Fruit fly (Drosophila melanogaster): ENCODE measurements around the gene mtg.

Gene mtg

DNA sequence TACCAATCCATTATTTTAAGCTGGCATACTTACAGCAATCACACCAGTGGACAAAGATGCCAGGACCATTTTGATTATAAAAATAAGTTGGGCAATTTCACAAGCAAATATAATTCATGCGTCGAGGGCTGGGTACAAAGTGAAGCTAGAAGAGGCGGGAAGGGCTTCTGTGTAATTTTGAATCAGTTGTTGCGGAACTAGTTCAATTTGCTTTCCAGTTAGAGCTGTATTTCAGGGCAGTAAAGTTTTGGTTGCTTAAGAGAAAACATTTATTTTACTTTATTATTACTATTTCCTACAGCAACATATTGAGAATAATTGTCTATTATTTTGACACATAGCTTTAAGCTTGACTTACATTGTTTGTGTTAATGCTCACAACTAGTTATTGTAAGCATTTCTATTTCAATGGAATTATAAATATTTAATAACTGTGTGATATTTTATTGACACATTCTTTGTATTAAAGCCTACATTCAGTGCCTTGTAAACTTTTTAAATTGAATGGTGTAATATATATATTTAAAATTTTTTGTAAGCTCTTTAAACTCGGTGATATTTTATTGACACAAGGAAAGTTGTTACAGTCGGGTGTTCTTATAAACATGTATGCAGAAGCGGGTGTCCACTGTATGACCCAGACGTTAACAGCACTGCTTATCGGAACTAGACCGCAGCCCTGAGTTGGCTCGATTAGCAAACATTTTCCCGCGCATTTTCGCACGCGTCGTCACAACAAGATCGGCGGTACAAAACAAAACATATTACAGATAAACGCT, 14.2 kb downstream of the mtg start, which contains the start of the genes RPA1 and Mcm2 (continued):
- peak; percentile 69 for TF ChIP-seq CG12942 (GFP tag; optimal IDR thresholded peaks at IDR 0.05)
- TF ChIP-seq gsb (GFP tag; IDR thresholded peaks at IDR 0.05): 0 out of 2 replicates have a peak, but pooled peaks have one; percentile 19
- TF ChIP-seq Nf-YA (GFP tag; IDR thresholded peaks at IDR 0.05): peak; percentile 16; the same call in 1 of the 2 replicates
- TF ChIP-seq Bgb (GFP tag; IDR thresholded peaks at IDR 0.05; ENCODE audit: partially characterized antibody): peak; percentile 36; the same call in 1 of the 2 replicates
- TF ChIP-seq ewg (GFP tag; optimal IDR thresholded peaks at IDR 0.05): peak; percentile 42
- no peak for TF ChIP-seq Dfd (GFP tag; optimal IDR thresholded peaks at IDR 0.05)
- TF ChIP-seq Bteb2 (GFP tag; optimal IDR thresholded peaks at IDR 0.05): no peak
- peak; percentile 38; the same call in 1 of the 2 replicates for TF ChIP-seq dimm (GFP tag; IDR thresholded peaks at IDR 0.05)
- TF ChIP-seq unc-4 (GFP tag; IDR thresholded peaks at IDR 0.05; ENCODE audit: partially characterized antibody): no peak
- peak; percentile 55 for TF ChIP-seq CG11723 (GFP tag; optimal IDR thresholded peaks at IDR 0.05)
- peak; percentile 76 for TF ChIP-seq CG33557 (GFP tag; optimal IDR thresholded peaks at IDR 0.05)
- peak; percentile 32 for TF ChIP-seq CG1603 (tag; optimal IDR thresholded peaks at IDR 0.05)
- TF ChIP-seq bsh (GFP tag; optimal IDR thresholded peaks at IDR 0.05): peak in 1 of 2 experiments; percentile 66
- peak; percentile 79 for TF ChIP-seq Dbx (GFP tag; IDR thresholded peaks at IDR 0.05)
- no peak for TF ChIP-seq abd-A (tag; optimal IDR thresholded peaks at IDR 0.05)
- TF ChIP-seq pita (GFP tag; optimal IDR thresholded peaks at IDR 0.05): no peak
- TF ChIP-seq CG13894 (tag; optimal IDR thresholded peaks at IDR 0.05): peak; percentile 44
- TF ChIP-seq ERR (GFP tag; optimal IDR thresholded peaks at IDR 0.05): no peak
- no peak for TF ChIP-seq pan (optimal IDR thresholded peaks at IDR 0.05)
- TF ChIP-seq pan (GFP tag; optimal IDR thresholded peaks at IDR 0.05 in 1 of 2, IDR thresholded peaks at IDR 0.05 in 1 of 2): peak in 1 of 2 experiments; percentile 79
- TF ChIP-seq org-1 (GFP tag; optimal IDR thresholded peaks at IDR 0.05): peak; percentile 16
- peak in 1 of 3 experiments; percentile 79 for TF ChIP-seq lola (GFP tag; optimal IDR thresholded peaks at IDR 0.05)
- TF ChIP-seq CG10431 (GFP tag; optimal IDR thresholded peaks at IDR 0.05): peak; percentile 45
- peak; percentile 67; the same call in 2 of the 3 replicates for TF ChIP-seq CG6175 (GFP tag; IDR thresholded peaks at IDR 0.05)
- TF ChIP-seq fd96Cb (tag; optimal IDR thresholded peaks at IDR 0.05): peak; percentile 63
- TF ChIP-seq Sry-β (GFP tag; optimal IDR thresholded peaks at IDR 0.05): peak; percentile 30
- TF ChIP-seq Dp (GFP tag; optimal IDR thresholded peaks at IDR 0.05): peak; percentile 76
- no peak for TF ChIP-seq slp2 (GFP tag; optimal IDR thresholded peaks at IDR 0.05)
- peak; percentile 35 for TF ChIP-seq CG1529 (GFP tag; optimal IDR thresholded peaks at IDR 0.05)
- TF ChIP-seq CG12391 (tag; optimal IDR thresholded peaks at IDR 0.05): peak; percentile 81
- no peak for TF ChIP-seq CG6854 (GFP tag; optimal IDR thresholded peaks at IDR 0.05)
- TF ChIP-seq zfh1 (GFP tag; IDR thresholded peaks at IDR 0.05): peak; percentile 82
- no peak for TF ChIP-seq CG1832 (GFP tag; optimal IDR thresholded peaks at IDR 0.05)
- TF ChIP-seq CG6654 (GFP tag; optimal IDR thresholded peaks at IDR 0.05): peak; percentile 40
- peak; percentile 82 for TF ChIP-seq sug (tag; optimal IDR thresholded peaks at IDR 0.05)
- peak; percentile 76; the same call in 1 of the 2 replicates for TF ChIP-seq CG3847 (GFP tag; IDR thresholded peaks at IDR 0.05)
- peak; percentile 63 for TF ChIP-seq gcm (GFP tag; optimal IDR thresholded peaks at IDR 0.05)
- peak; percentile 17 for TF ChIP-seq CG9876 (GFP tag; optimal IDR thresholded peaks at IDR 0.05)
- TF ChIP-seq CG14050 (GFP tag; IDR thresholded peaks at IDR 0.05): peak; percentile 23; the same call in 1 of the 3 replicates
- TF ChIP-seq tio (GFP tag; optimal IDR thresholded peaks at IDR 0.05): peak; percentile 86
- TF ChIP-seq CG11456 (GFP tag; IDR thresholded peaks at IDR 0.05): peak; percentile 91
- TF ChIP-seq tx (GFP tag; optimal IDR thresholded peaks at IDR 0.05): peak; percentile 10
- TF ChIP-seq mld (GFP tag; IDR thresholded peaks at IDR 0.05; ENCODE audit: partially characterized antibody): no peak
- TF ChIP-seq CrebB (tag; optimal IDR thresholded peaks at IDR 0.05): no peak
- TF ChIP-seq Stat92E (GFP tag; optimal IDR thresholded peaks at IDR 0.05): no peak
- peak; percentile 43; the same call in 1 of the 3 replicates for TF ChIP-seq CG6791 (GFP tag; IDR thresholded peaks at IDR 0.05; ENCODE audit: partially characterized antibody)
- TF ChIP-seq pum (GFP tag; optimal IDR thresholded peaks at IDR 0.05): peak; percentile 44

Measured in whole organism, embryonic.